Fruit fly (Drosophila melanogaster) whole organism, embryonic: ENCODE data around the gene CG34307.

Source experiments
- ATbp ChIP-seq: fragments of 200-800 bp; sonication (Bioruptor generic); optimal IDR thresholded peaks from 2 replicates; lab custom pipeline; 2017; ENCODE audit warnings: missing biosample characterization, mild to moderate bottlenecking, missing genetic modification characterization, missing genetic modification reagents
- Awh ChIP-seq: fragments of 200-800 bp; sonication (Bioruptor generic); IDR thresholded peaks from 2 replicates; pipeline ENCODE4, ENCODE4 v1.3.6; 2022; ENCODE audit warnings: missing biosample characterization, missing genetic modification characterization
- Bdp1 ChIP-seq: fragments of 200-800 bp; sonication (Bioruptor generic); optimal IDR thresholded peaks from 3 replicates; lab custom pipeline; 2016; ENCODE audit warnings: missing biosample characterization, missing genetic modification characterization
- CG10209 ChIP-seq: fragments of 200-800 bp; sonication (Bioruptor generic); optimal IDR thresholded peaks from 3 replicates; lab custom pipeline; 2017; ENCODE audit warnings: missing biosample characterization, mild to moderate bottlenecking, missing genetic modification characterization, missing genetic modification reagents
- CG10321 ChIP-seq: fragments of 200-800 bp; sonication (Bioruptor generic); IDR thresholded peaks from 2 replicates; pipeline ENCODE4 v1.3.6; 2022; ENCODE audit warnings: missing biosample characterization, missing genetic modification characterization
- CG10462 ChIP-seq: fragments of 200-800 bp; sonication (Bioruptor generic); optimal IDR thresholded peaks from 2 replicates; lab custom pipeline; 2016; ENCODE audit warnings: missing biosample characterization, missing genetic modification characterization
- CG12391 ChIP-seq: fragments of 200-800 bp; sonication (Bioruptor generic); optimal IDR thresholded peaks from 3 replicates; lab custom pipeline; 2018; ENCODE audit warnings: missing biosample characterization, mild to moderate bottlenecking, missing genetic modification characterization, moderate library complexity
- CG1529 ChIP-seq: fragments of 200-800 bp; sonication (Bioruptor generic); optimal IDR thresholded peaks from 3 replicates; lab custom pipeline; 2018; ENCODE audit warnings: missing biosample characterization, missing genetic modification characterization
- CG15601 ChIP-seq: fragments of 200-800 bp; sonication (Bioruptor generic); optimal IDR thresholded peaks from 3 replicates; lab custom pipeline; 2019; ENCODE audit warnings: missing biosample characterization, mild to moderate bottlenecking, missing genetic modification characterization, moderate library complexity
- CG16779 ChIP-seq: fragments of 200-800 bp; sonication (Bioruptor generic); IDR thresholded peaks from 2 replicates; pipeline ENCODE4 v1.3.6; 2022; ENCODE audit warnings: missing biosample characterization, missing genetic modification characterization
- CG17385 ChIP-seq: fragments of 200-800 bp; sonication (Bioruptor generic); optimal IDR thresholded peaks from 3 replicates; lab custom pipeline; 2018; ENCODE audit warnings: missing biosample characterization, mild to moderate bottlenecking, missing genetic modification characterization
- CG18599 ChIP-seq: fragments of 200-800 bp; sonication (Bioruptor generic); optimal IDR thresholded peaks from 3 replicates; lab custom pipeline; 2017; ENCODE audit warnings: missing biosample characterization, missing genetic modification characterization, mild to moderate bottlenecking, moderate library complexity, missing genetic modification reagents
- CG18764 ChIP-seq: fragments of 200-800 bp; sonication (Bioruptor generic); optimal IDR thresholded peaks from 3 replicates; lab custom pipeline; 2016; ENCODE audit warnings: missing biosample characterization, missing genetic modification characterization
- CG2712 ChIP-seq: fragments of 200-800 bp; optimal IDR thresholded peaks from 3 replicates; lab custom pipeline; 2019; ENCODE audit warnings: missing biosample characterization, mild to moderate bottlenecking, missing genetic modification characterization, moderate library complexity
- CG2875 ChIP-seq: fragments of 200-800 bp; sonication (Bioruptor generic); optimal IDR thresholded peaks from 2 replicates; lab custom pipeline; 2017; ENCODE audit warnings: missing biosample characterization, mild to moderate bottlenecking, missing genetic modification characterization, missing genetic modification reagents
- CG32772 ChIP-seq: fragments of 200-800 bp; sonication (Bioruptor generic); IDR thresholded peaks from 2 replicates; pipeline ENCODE4 v1.3.6; 2022; ENCODE audit warnings: missing biosample characterization, missing genetic modification characterization
- CG4282 ChIP-seq: fragments of 200-800 bp; sonication (Bioruptor generic); optimal IDR thresholded peaks from 2 replicates; lab custom pipeline; 2016; ENCODE audit warnings: missing biosample characterization, missing genetic modification characterization
- CG6813 ChIP-seq: fragments of 200-800 bp; sonication (Bioruptor generic); optimal IDR thresholded peaks from 2 replicates; lab custom pipeline; 2017; ENCODE audit warnings: missing biosample characterization, missing genetic modification characterization, mild to moderate bottlenecking, moderate library complexity, missing genetic modification reagents
- CG7839 ChIP-seq: fragments of 200-800 bp; sonication (Bioruptor generic); optimal IDR thresholded peaks from 3 replicates; lab custom pipeline; 2018; ENCODE audit warnings: missing biosample characterization, mild to moderate bottlenecking, missing genetic modification characterization, moderate library complexity
- Dad ChIP-seq: fragments of 200-800 bp; sonication (Bioruptor generic); optimal IDR thresholded peaks from 3 replicates; lab custom pipeline; 2016; ENCODE audit warnings: missing biosample characterization, missing genetic modification characterization
- H15 ChIP-seq: fragments of 200-800 bp; sonication (Bioruptor generic); IDR thresholded peaks from 3 replicates; pipeline ENCODE4 v1.3.6; 2022; ENCODE audit warnings: missing biosample characterization, missing genetic modification characterization
- Med ChIP-seq: fragments of 200-800 bp; sonication (Bioruptor generic); peaks from one replicate; lab custom pipeline; 2016; ENCODE audit warnings: missing biosample characterization, missing genetic modification characterization, mild to moderate bottlenecking, inconsistent platforms, moderate library complexity
- Nf-YB ChIP-seq: fragments of 200-800 bp; sonication (Bioruptor generic); optimal IDR thresholded peaks from 3 replicates; lab custom pipeline; 2019; ENCODE audit warnings: missing biosample characterization, mild to moderate bottlenecking, missing genetic modification characterization, moderate library complexity
- Oli ChIP-seq: fragments of 200-800 bp; sonication (Bioruptor generic); optimal IDR thresholded peaks from 2 replicates; lab custom pipeline; 2018; ENCODE audit warnings: missing biosample characterization, mild to moderate bottlenecking, missing genetic modification characterization, moderate library complexity
- Opbp ChIP-seq: fragments of 200-800 bp; sonication (Bioruptor generic); IDR thresholded peaks from 3 replicates; pipeline ENCODE4 v1.3.6; 2022; ENCODE audit warnings: missing biosample characterization, missing genetic modification characterization; ENCODE audit not compliant: partially characterized antibody
- Ravus ChIP-seq: fragments of 200-800 bp; sonication (Bioruptor generic); IDR thresholded peaks from 2 replicates; pipeline ENCODE4 v1.3.6; 2022; ENCODE audit warnings: missing biosample characterization, missing genetic modification characterization
- Sox100B ChIP-seq: fragments of 200-800 bp; sonication (Bioruptor generic); optimal IDR thresholded peaks from 3 replicates; lab custom pipeline; 2018; ENCODE audit warnings: missing biosample characterization, mild to moderate bottlenecking, missing genetic modification characterization
- Xrp1 ChIP-seq: fragments of 200-800 bp; sonication (Bioruptor generic); IDR thresholded peaks from 2 replicates; pipeline ENCODE4 v1.3.6; 2022; ENCODE audit warnings: missing biosample characterization, missing genetic modification characterization
- ase ChIP-seq: fragments of 200-800 bp; sonication (Bioruptor generic); IDR thresholded peaks from 3 replicates; pipeline ENCODE4 v1.3.6; 2022; ENCODE audit warnings: missing biosample characterization, missing genetic modification characterization
- bsh ChIP-seq, 2 experiments: fragments of 200-800 bp; sonication (Bioruptor generic); optimal IDR thresholded peaks; 2 replicates each; lab custom pipeline; 2017 to 2018; ENCODE audit warnings: mild to moderate bottlenecking in 2 of 2, missing biosample characterization in 2 of 2, missing genetic modification characterization in 2 of 2, moderate library complexity in 1 of 2
- chif ChIP-seq, 2 experiments: fragments of 200-800 bp; sonication (Bioruptor generic); optimal IDR thresholded peaks; 3 replicates each; lab custom pipeline; 2016; ENCODE audit warnings: missing biosample characterization in 2 of 2, missing genetic modification characterization in 2 of 2
- ci ChIP-seq: fragments of 200-800 bp; sonication (Bioruptor generic); IDR thresholded peaks from 3 replicates; pipeline ENCODE4 v1.3.6; 2022; ENCODE audit warnings: missing biosample characterization, missing genetic modification characterization
- crol ChIP-seq: fragments of 200-800 bp; sonication (Bioruptor generic); IDR thresholded peaks from 2 replicates; pipeline ENCODE4 v1.3.6; 2022; ENCODE audit warnings: missing biosample characterization, missing genetic modification characterization
- dati ChIP-seq: fragments of 200-800 bp; sonication (Bioruptor generic); IDR thresholded peaks from 2 replicates; pipeline ENCODE4 v1.3.6; 2022; ENCODE audit warnings: missing biosample characterization, missing genetic modification characterization
- esg ChIP-seq: fragments of 200-800 bp; sonication (Bioruptor generic); conservative IDR thresholded peaks from 2 replicates; pipeline ENCODE4 v1.3.6; 2022; ENCODE audit warnings: missing biosample characterization, missing genetic modification characterization
- grau ChIP-seq: fragments of 200-800 bp; optimal IDR thresholded peaks from 3 replicates; lab custom pipeline; 2019; ENCODE audit warnings: missing biosample characterization, mild to moderate bottlenecking, missing genetic modification characterization, moderate library complexity
- jigr1 ChIP-seq: fragments of 200-800 bp; sonication (Bioruptor generic); IDR thresholded peaks from 3 replicates; pipeline ENCODE4 v1.3.6; 2022; ENCODE audit warnings: missing biosample characterization, missing genetic modification characterization
- klu ChIP-seq: fragments of 200-800 bp; sonication (Bioruptor generic); IDR thresholded peaks from 2 replicates; pipeline ENCODE4 v1.3.6; 2022; ENCODE audit warnings: missing biosample characterization, missing genetic modification characterization
- nerfin-1 ChIP-seq: fragments of 200-800 bp; sonication (Bioruptor generic); optimal IDR thresholded peaks from 3 replicates; lab custom pipeline; 2019; ENCODE audit warnings: missing biosample characterization, mild to moderate bottlenecking, missing genetic modification characterization, moderate library complexity
- otp ChIP-seq: fragments of 200-800 bp; sonication (Bioruptor generic); IDR thresholded peaks from 3 replicates; pipeline ENCODE4, ENCODE4 v1.3.6; 2022; ENCODE audit warnings: missing biosample characterization, missing genetic modification characterization
- pan ChIP-seq, 4 experiments: fragments of >200 bp in 3 of 4; fragments of 200-800 bp in 1 of 4; sonication (Bioruptor generic) in 1 of 4; optimal IDR thresholded peaks in 3 of 4; IDR thresholded peaks in 1 of 4; 2 replicates each; pipeline versions ENCODE4 v1.3.6 to Lab custom; 2017 to 2022; ENCODE audit warnings: missing biosample characterization in 2 of 4, missing genetic modification characterization in 2 of 4, mixed read lengths in 1 of 4
- rib ChIP-seq: fragments of 200-800 bp; sonication (Bioruptor generic); IDR thresholded peaks from 2 replicates; pipeline ENCODE4 v1.3.6; 2022; ENCODE audit warnings: missing biosample characterization, missing genetic modification characterization
- salm ChIP-seq: fragments of 200-800 bp; sonication (Bioruptor generic); optimal IDR thresholded peaks from 2 replicates; lab custom pipeline; 2018; ENCODE audit warnings: missing biosample characterization, mild to moderate bottlenecking, missing genetic modification characterization
- sc ChIP-seq, 3 experiments: fragments of >200 bp in 2 of 3; fragments of 200-800 bp in 1 of 3; sonication (Bioruptor generic) in 1 of 3; optimal IDR thresholded peaks; 2 replicates in 2 of 3; 3 replicates in 1 of 3; lab custom pipeline; 2017; ENCODE audit warnings: mild to moderate bottlenecking in 1 of 3, missing biosample characterization in 1 of 3, missing genetic modification characterization in 1 of 3, missing genetic modification reagents in 1 of 3
- sd ChIP-seq: fragments of 200-800 bp; sonication (Bioruptor generic); optimal IDR thresholded peaks from 3 replicates; lab custom pipeline; 2018; ENCODE audit warnings: missing biosample characterization, mild to moderate bottlenecking, missing genetic modification characterization, moderate library complexity
- zen ChIP-seq: fragments of 200-800 bp; sonication (Bioruptor generic); optimal IDR thresholded peaks from 3 replicates; lab custom pipeline; 2018; ENCODE audit warnings: missing biosample characterization, mild to moderate bottlenecking, missing genetic modification characterization, moderate library complexity

Gene CG34307

DNA sequence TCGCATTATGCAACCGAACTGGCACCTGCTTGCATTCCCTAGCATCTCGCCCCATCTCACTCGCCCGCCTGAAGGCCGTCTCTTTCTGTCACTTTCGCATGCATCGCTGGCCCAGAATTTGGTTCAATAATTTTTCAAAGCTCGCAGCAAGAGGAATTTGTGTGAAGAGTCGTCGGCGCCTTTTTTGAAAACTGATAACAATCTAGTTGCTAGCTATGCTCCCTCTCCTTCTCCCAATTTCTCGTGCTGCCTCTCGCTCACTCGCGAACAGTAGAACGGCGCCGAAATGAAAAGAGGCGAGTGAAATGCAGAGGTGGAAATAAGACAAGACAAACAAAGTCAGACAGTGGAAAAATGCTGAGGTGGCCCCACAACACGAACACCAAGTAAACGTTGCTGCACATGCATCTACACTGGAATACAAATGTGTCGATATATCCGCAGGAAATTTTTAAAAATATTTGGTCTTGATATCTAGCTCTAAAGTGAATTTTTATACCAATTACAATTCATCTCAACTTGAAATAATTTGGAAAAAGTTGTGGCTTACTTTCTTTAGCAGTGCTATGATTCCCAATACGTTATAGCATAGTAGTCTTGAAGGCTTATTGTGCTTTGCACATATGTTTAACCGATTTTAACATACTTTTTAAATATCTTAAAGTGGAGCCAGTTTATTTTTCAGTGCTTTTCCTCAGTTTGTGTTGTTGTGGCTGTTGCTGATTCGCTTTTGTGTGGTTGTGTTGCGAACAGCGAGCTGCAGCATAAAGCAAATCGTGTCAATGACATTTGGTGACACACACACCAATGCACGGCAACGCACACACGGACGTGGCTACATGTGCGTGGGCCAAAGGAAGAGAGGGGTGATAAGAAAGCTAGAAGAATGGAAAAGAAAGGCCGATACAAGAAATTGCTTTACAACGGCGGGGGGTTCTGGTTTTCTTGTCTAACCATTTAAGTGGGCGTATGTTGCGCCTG is 46.2 kb upstream of the CG34307 start (continued):
- TF ChIP-seq sd (tag; lab: Kevin White, UChicago) (peak; percentile 76), CG18599 (peak; percentile 52), CG32772 (GFP tag; lab: Robert Waterston, UW) (peak; percentile 79), H15 (no peak), chif (GFP tag; optimal IDR thresholded peaks at IDR 0.05; lab: Kevin White, UChicago) (peak; percentile 65 to 87), nerfin-1 (tag; lab: Kevin White, UChicago) (peak; percentile 88), jigr1 (peak; percentile 68; the same call in 2 of the 3 replicates), ci (GFP tag; lab: Robert Waterston, UW) (peak; percentile 80), klu (GFP tag; lab: Robert Waterston, UW) (no peak), CG4282 (GFP tag; lab: Kevin White, UChicago) (no peak), Ravus (no peak), CG18764 (GFP tag; lab: Kevin White, UChicago) (peak; percentile 58)

DNA sequence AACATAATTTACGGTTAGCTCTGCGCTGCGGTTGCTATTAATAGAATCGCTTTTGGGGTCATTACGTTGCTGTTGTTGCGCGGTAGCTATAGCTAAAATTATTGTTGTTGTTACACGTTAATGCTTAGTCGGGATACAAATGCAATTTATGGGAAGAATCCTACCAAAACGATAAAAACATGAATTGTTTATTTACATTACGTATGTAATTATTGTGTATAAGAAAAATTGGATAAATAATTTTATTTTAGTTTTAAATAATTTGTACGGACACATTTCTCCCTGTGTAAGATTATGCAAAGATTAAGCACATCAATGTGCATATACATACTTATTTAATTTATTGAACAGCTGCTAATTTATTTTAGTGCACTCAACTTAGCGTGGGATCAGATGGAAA is 45.4 kb upstream of the CG34307 start:
- peak; percentile 80 for TF ChIP-seq CG2712 (tag; lab: Kevin White, UChicago)
- no peak for TF ChIP-seq CG10321 (GFP tag; lab: Robert Waterston, UW)
- no peak for TF ChIP-seq zen (tag; lab: Kevin White, UChicago)
- 0 out of 2 replicates have a peak, but pooled peaks have one; percentile 4 for TF ChIP-seq rib (GFP tag; lab: Robert Waterston, UW)
- no peak for TF ChIP-seq Med (GFP tag; lab: Kevin White, UChicago)
- peak; percentile 74 for TF ChIP-seq CG12391 (tag; lab: Kevin White, UChicago)
- peak; percentile 73 for TF ChIP-seq CG7839 (tag; lab: Kevin White, UChicago)
- TF ChIP-seq dati (GFP tag; lab: Robert Waterston, UW) = no peak
- TF ChIP-seq CG17385 (GFP tag; lab: Kevin White, UChicago) = peak; percentile 49
- TF ChIP-seq sc (optimal IDR thresholded peaks at IDR 0.05; lab: Kevin White, UChicago) = no peak
- peak; percentile 17 for TF ChIP-seq sc (GFP tag; optimal IDR thresholded peaks at IDR 0.05; lab: Kevin White, UChicago)
- peak; percentile 76 for TF ChIP-seq Xrp1 (GFP tag; lab: Robert Waterston, UW)
- no peak for TF ChIP-seq otp (GFP tag; lab: Robert Waterston, UW)
- peak; percentile 39 for TF ChIP-seq Nf-YB (GFP tag; lab: Kevin White, UChicago)
- no peak for TF ChIP-seq CG10462
- peak; percentile 36 for TF ChIP-seq CG6813
- TF ChIP-seq bsh (GFP tag; optimal IDR thresholded peaks at IDR 0.05; lab: Kevin White, UChicago) = peak in 1 of 2 experiments; percentile 92
- TF ChIP-seq Dad (GFP tag; lab: Kevin White, UChicago) = no peak
- TF ChIP-seq CG16779 (GFP tag; lab: Robert Waterston, UW) = no peak
- peak; percentile 71 for TF ChIP-seq grau
- TF ChIP-seq crol (GFP tag; lab: Robert Waterston, UW) = no peak
- TF ChIP-seq Opbp (GFP tag; lab: Robert Waterston, UW) = no peak
- TF ChIP-seq CG2875 = peak; percentile 60
- peak; percentile 71 for TF ChIP-seq Oli (tag; lab: Kevin White, UChicago)
- peak; percentile 26; the same call in 1 of the 2 replicates for TF ChIP-seq esg (GFP tag; lab: Robert Waterston, UW)
- no peak for TF ChIP-seq Bdp1 (GFP tag; lab: Kevin White, UChicago)
- peak; percentile 46 for TF ChIP-seq salm (tag; lab: Kevin White, UChicago)
- peak; percentile 29 for TF ChIP-seq CG10209 (GFP tag; lab: Kevin White, UChicago)
- peak; percentile 61 for TF ChIP-seq ATbp (GFP tag; lab: Kevin White, UChicago)
- peak; percentile 35; the same call in 1 of the 3 replicates for TF ChIP-seq ase
- peak; percentile 74 for TF ChIP-seq Sox100B (GFP tag; lab: Kevin White, UChicago)
- peak; percentile 51; the same call in 1 of the 2 replicates for TF ChIP-seq Awh (GFP tag; lab: Robert Waterston, UW)
- TF ChIP-seq CG15601 (tag; lab: Kevin White, UChicago) = peak; percentile 73
- peak; percentile 20 for TF ChIP-seq CG1529 (GFP tag; lab: Kevin White, UChicago)
- TF ChIP-seq pan (optimal IDR thresholded peaks at IDR 0.05; lab: Kevin White, UChicago) = no peak
- TF ChIP-seq pan (GFP tag; optimal IDR thresholded peaks at IDR 0.05 in 1 of 2, IDR thresholded peaks at IDR 0.05 in 1 of 2) = peak in 1 of 2 experiments; percentile 57
